Worm (Caenorhabditis elegans) whole organism, L3 larva: ENCODE data around the gene F07G6.2.

Experiments
- ZK546.5 ChIP-seq: sonication (generic microtip); optimal IDR thresholded peaks from 2 replicates; lab custom pipeline; 2017; ENCODE audit warnings: missing biosample characterization, missing genetic modification characterization
- ama-1 ChIP-seq: fragments of 150-350 bp; optimal IDR thresholded peaks from 2 replicates; lab custom pipeline; 2018
- mdl-1 ChIP-seq: fragments of 150-350 bp; optimal IDR thresholded peaks from 2 replicates; lab custom pipeline; 2014; ENCODE audit warnings: missing biosample characterization, missing genetic modification characterization
- nfya-1 ChIP-seq: sonication (generic microtip); optimal IDR thresholded peaks from 2 replicates; lab custom pipeline; 2017; ENCODE audit warnings: missing genetic modification characterization, mild to moderate bottlenecking, missing compliant biosample characterization, antibody characterized with exemption, moderate library complexity; ENCODE audit not compliant: insufficient read depth
- nhr-28 ChIP-seq: fragments of 150-350 bp; optimal IDR thresholded peaks from 2 replicates; lab custom pipeline; 2014; ENCODE audit warnings: missing biosample characterization, missing genetic modification characterization
- nhr-76 ChIP-seq: fragments of 150-350 bp; sonication (generic microtip); optimal IDR thresholded peaks from 5 replicates; lab custom pipeline; 2014; ENCODE audit warnings: missing biosample characterization, missing genetic modification characterization
- nhr-77 ChIP-seq: fragments of 150-350 bp; optimal IDR thresholded peaks from 2 replicates; lab custom pipeline; 2014; ENCODE audit warnings: missing biosample characterization, missing genetic modification characterization
- unc-62 ChIP-seq: fragments of 150-350 bp; sonication (generic microtip); optimal IDR thresholded peaks from 4 replicates; lab custom pipeline; 2014; ENCODE audit warnings: missing biosample characterization, missing genetic modification reagents, missing genetic modification characterization
- zag-1 ChIP-seq: fragments of 150-350 bp; optimal IDR thresholded peaks from 2 replicates; lab custom pipeline; 2014; ENCODE audit warnings: missing biosample characterization, missing genetic modification characterization

- TF ChIP-seq zag-1 (tag; lab: Kevin White, UChicago) (no peak), nhr-76 (tag; lab: Kevin White, UChicago) (no peak), nhr-28 (tag; lab: Kevin White, UChicago) (no peak), unc-62 (GFP tag; lab: Kevin White, UChicago) (no peak), mdl-1 (tag; lab: Kevin White, UChicago) (no peak), ama-1 (lab: Kevin White, UChicago) (no peak), nhr-77 (tag; lab: Kevin White, UChicago) (no peak), nfya-1 (no peak), ZK546.5 (tag; lab: Kevin White, UChicago) (no peak)
Measured at ce11 chrX:1769636-1770035, 42.5 kb downstream of the F07G6.2 start.
